Worm (Caenorhabditis elegans): ENCODE results near the gene hpl-1.

hpl-1 gene

ce11 chrX:13251354-13251843, 6.2 kb downstream of the hpl-1 start:
- TF ChIP-seq sem-4 (tag; optimal IDR thresholded peaks at IDR 0.05): peak; percentile 75
- no peak for TF ChIP-seq nhr-11 (tag; optimal IDR thresholded peaks at IDR 0.05)
- peak; percentile 44 for TF ChIP-seq zag-1 (tag; optimal IDR thresholded peaks at IDR 0.05)
- no peak for TF ChIP-seq skn-1 (tag; optimal IDR thresholded peaks at IDR 0.05)
- TF ChIP-seq lsy-2 (tag; optimal IDR thresholded peaks at IDR 0.05): peak; percentile 1 to 71
- peak; percentile 61 for TF ChIP-seq ztf-4 (tag; optimal IDR thresholded peaks at IDR 0.05)
- TF ChIP-seq elt-1 (tag; optimal IDR thresholded peaks at IDR 0.05): peak; percentile 92
- TF ChIP-seq egl-27 (tag; optimal IDR thresholded peaks at IDR 0.05): peak; percentile 25
- TF ChIP-seq sma-3 (GFP tag; optimal IDR thresholded peaks at IDR 0.05): peak; percentile 63
- TF ChIP-seq crh-2 (tag; optimal IDR thresholded peaks at IDR 0.05): peak; percentile 74
- no peak for TF ChIP-seq alr-1 (tag; optimal IDR thresholded peaks at IDR 0.05)
- peak; percentile 78 for TF ChIP-seq F13H6.1 (tag; optimal IDR thresholded peaks at IDR 0.05)
- TF ChIP-seq elt-3 (tag; optimal IDR thresholded peaks at IDR 0.05): no peak
- TF ChIP-seq gmeb-1 (tag; optimal IDR thresholded peaks at IDR 0.05): peak; percentile 35
- TF ChIP-seq nhr-10 (tag; optimal IDR thresholded peaks at IDR 0.05): no peak
- TF ChIP-seq blmp-1 (tag; optimal IDR thresholded peaks at IDR 0.05; ENCODE audit: insufficient read depth): peak; percentile 62
- peak; percentile 67 for TF ChIP-seq nhr-6 (tag; optimal IDR thresholded peaks at IDR 0.05)
- TF ChIP-seq mbf-1 (tag; optimal IDR thresholded peaks at IDR 0.05): no peak
- TF ChIP-seq ztf-11 (tag; optimal IDR thresholded peaks at IDR 0.05): no peak
- TF ChIP-seq sma-9 (GFP tag; optimal IDR thresholded peaks at IDR 0.05): peak; percentile 83
- no peak for TF ChIP-seq sma-9 (tag; optimal IDR thresholded peaks at IDR 0.05)
- no peak for TF ChIP-seq ZK546.5 (tag; optimal IDR thresholded peaks at IDR 0.05)
- peak; percentile 67 for TF ChIP-seq C34F6.9 (tag; optimal IDR thresholded peaks at IDR 0.05)
- TF ChIP-seq nhr-23 (tag; optimal IDR thresholded peaks at IDR 0.05): no peak
- no peak for TF ChIP-seq aly-2 (tag; optimal IDR thresholded peaks at IDR 0.05)
- TF ChIP-seq mdl-1 (tag; optimal IDR thresholded peaks at IDR 0.05): peak; percentile 96
- peak; percentile 94 for TF ChIP-seq nhr-129 (tag; optimal IDR thresholded peaks at IDR 0.05)
- TF ChIP-seq Y55F3AM.14 (GFP tag; optimal IDR thresholded peaks at IDR 0.05): peak; percentile 1
- no peak for TF ChIP-seq ztf-1 (GFP tag; conservative IDR thresholded peaks at IDR 0.05)
- no peak for TF ChIP-seq nhr-237 (tag; optimal IDR thresholded peaks at IDR 0.05)
- peak; percentile 1 for TF ChIP-seq mab-5 (tag; optimal IDR thresholded peaks at IDR 0.05)
- peak; percentile 14 for TF ChIP-seq ceh-16 (tag; optimal IDR thresholded peaks at IDR 0.05)
- TF ChIP-seq R02D3.7 (tag; optimal IDR thresholded peaks at IDR 0.05): no peak
- TF ChIP-seq ceh-82 (tag; optimal IDR thresholded peaks at IDR 0.05): no peak
- TF ChIP-seq ama-1 (optimal IDR thresholded peaks at IDR 0.05): no peak
- peak; percentile 63 for TF ChIP-seq lin-11 (tag; optimal IDR thresholded peaks at IDR 0.05)
- TF ChIP-seq snpc-4 (tag; optimal IDR thresholded peaks at IDR 0.05): no peak
- no peak for TF ChIP-seq nhr-12 (tag; optimal IDR thresholded peaks at IDR 0.05)
- TF ChIP-seq nhr-25 (tag; optimal IDR thresholded peaks at IDR 0.05): peak; percentile 77
- TF ChIP-seq nhr-77 (tag; optimal IDR thresholded peaks at IDR 0.05): no peak
- TF ChIP-seq unc-55 (GFP tag; optimal IDR thresholded peaks at IDR 0.05): peak; percentile 37
- no peak for TF ChIP-seq lin-39 (tag; optimal IDR thresholded peaks at IDR 0.05)
- TF ChIP-seq nhr-21 (tag; optimal IDR thresholded peaks at IDR 0.05): peak; percentile 69
- no peak for TF ChIP-seq dmd-4 (tag; optimal IDR thresholded peaks at IDR 0.05)
- no peak for TF ChIP-seq unc-39 (tag; optimal IDR thresholded peaks at IDR 0.05)
- peak; percentile 64 for TF ChIP-seq fos-1 (tag; optimal IDR thresholded peaks at IDR 0.05)
- no peak for TF ChIP-seq unc-62 (GFP tag; optimal IDR thresholded peaks at IDR 0.05)
- TF ChIP-seq lin-13 (GFP tag; optimal IDR thresholded peaks at IDR 0.05): peak; percentile 16
- no peak for TF ChIP-seq peb-1 (tag; optimal IDR thresholded peaks at IDR 0.05)

Measured in whole organism, L2 larva.